Worm (Caenorhabditis elegans): ENCODE data around the gene gpa-11.

Gene gpa-11

DNA sequence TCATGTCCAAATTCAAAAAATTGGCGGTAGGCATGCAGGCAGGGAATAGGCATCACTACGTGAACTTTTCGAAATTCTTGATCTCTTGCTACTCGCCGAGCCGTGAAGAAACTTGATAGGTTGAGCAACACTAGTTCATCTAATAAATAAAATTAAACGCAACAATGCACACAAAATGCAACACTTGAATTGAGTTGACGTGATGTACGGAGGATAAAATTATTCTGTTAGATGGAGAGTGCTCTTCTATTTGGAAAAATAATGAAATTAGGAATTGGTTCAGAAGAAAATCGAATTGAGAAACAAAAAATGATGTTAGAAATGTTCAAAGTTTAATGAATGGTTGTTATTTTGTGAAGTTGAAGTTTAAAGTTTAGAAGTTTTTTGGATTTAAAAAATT, 29.9 kb downstream of the gpa-11 start:
- TF ChIP-seq dsc-1 (tag; optimal IDR thresholded peaks at IDR 0.05) (no peak), hlh-4 (tag; optimal IDR thresholded peaks at IDR 0.05) (no peak), C04F5.9 (tag; optimal IDR thresholded peaks at IDR 0.05) (no peak), rnt-1 (tag; optimal IDR thresholded peaks at IDR 0.05) (no peak), ces-1 (GFP tag; optimal IDR thresholded peaks at IDR 0.05) (no peak), tlp-1 (tag; optimal IDR thresholded peaks at IDR 0.05) (no peak), lsy-2 (tag; optimal IDR thresholded peaks at IDR 0.05) (no peak), fkh-4 (tag; optimal IDR thresholded peaks at IDR 0.05; ENCODE audit: borderline replicate concordance) (no peak), nhr-71 (tag; optimal IDR thresholded peaks at IDR 0.05) (no peak)

DNA sequence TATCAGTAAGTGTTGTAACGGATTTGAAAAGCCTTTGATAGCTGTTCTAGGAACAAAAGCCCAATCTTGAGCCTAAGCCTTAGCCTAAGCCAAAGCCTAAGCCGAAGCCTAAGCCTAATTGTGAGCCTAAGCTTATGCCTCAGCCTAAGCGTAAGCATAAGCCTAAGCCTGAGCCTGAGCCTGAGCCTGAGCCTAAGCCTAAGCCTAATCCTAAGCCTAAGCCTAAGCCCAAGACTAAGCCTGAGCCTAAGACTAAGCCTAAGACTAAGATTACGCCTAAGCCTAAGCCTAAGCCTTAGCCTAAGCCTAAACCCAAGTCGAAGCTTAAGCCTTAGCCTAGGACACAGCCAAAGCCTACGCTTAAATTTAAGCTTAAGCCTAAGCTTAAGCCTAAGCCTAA, 30.6 kb downstream of the gpa-11 start:
- no peak for TF ChIP-seq mef-2 (tag; optimal IDR thresholded peaks at IDR 0.05)

DNA sequence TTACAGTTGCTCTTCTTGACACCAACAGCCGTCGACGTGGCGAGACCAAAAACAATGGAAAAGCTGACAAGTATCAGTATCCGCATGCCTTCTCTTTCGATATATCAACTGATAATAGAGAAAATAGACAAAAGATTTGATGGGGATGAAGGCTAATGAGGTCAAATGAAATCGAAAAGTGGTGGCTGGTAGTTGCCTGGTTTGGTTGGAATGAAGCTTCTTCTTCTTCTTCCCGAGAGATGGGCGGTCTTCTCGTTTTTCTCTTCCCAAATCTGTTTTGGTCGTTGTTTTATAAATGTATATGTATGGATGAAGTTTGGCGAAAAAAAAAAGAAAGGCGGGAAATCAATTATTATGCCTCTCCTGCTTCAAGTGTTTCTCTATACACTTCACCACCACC, 34.7 kb downstream of the gpa-11 start, which contains the start of gene C01F1.5:
C01F1.5 (minus strand) TSS at position 103 of the 400 bp plus-strand sequence.
- TF ChIP-seq blmp-1 (tag; optimal IDR thresholded peaks at IDR 0.05) = peak; percentile 75
- TF ChIP-seq swsn-7 (tag; optimal IDR thresholded peaks at IDR 0.05) = no peak

DNA sequence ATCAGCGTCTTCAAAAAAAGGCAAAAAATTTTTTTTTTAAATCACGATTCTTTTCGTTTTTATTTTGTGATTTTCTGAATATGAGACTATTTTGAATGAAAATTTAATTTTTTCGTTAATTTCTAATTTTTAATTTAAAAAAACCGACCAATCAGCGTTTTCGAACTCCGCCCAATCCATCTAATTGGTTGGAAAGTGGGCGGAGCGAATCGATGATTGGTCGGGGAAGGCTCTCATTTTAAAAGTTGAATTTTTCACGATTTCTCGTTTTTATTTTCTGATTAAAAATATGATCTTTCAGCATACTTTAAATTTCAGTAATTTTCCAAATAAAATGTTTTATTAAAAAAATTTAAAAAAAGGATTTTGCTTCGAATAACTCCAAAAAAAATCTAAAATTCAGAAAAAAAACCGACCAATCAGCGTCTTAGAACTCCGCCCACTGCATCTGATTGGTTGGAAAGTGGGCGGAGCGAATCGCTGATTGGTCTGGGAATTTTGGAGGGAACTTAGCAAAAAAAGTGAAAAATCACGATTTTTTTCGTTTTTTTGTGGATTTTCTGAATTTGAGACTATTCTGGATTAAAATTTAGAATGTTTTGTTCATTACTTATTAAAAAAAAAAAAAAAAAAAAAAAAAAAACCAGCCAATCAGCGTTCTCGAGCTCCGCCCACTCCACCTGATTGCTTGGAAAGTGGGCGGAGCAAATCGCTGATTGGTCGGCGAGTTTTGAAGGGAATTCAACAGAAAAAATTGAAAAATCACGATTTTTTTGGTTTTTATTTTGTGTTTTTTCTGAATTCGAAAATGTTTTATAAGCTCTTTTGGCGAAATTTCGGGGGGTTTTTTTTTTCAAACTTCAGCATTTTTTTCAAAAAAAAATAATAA, 37.6 kb downstream of the gpa-11 start:
- TF ChIP-seq xbp-1 (tag; optimal IDR thresholded peaks at IDR 0.05) (no peak), aha-1 (tag; optimal IDR thresholded peaks at IDR 0.05) (no peak), efl-1 (optimal IDR thresholded peaks at IDR 0.05) (no peak), efl-1 (GFP tag; optimal IDR thresholded peaks at IDR 0.05 in 1 of 2) (no peak), nhr-20 (tag; optimal IDR thresholded peaks at IDR 0.05) (no peak), snu-23 (GFP tag; optimal IDR thresholded peaks at IDR 0.05) (no peak), nhr-85 (tag) (no peak), ceh-90 (tag; optimal IDR thresholded peaks at IDR 0.05) (no peak), ceh-8 (GFP tag; optimal IDR thresholded peaks at IDR 0.05) (no peak)

DNA sequence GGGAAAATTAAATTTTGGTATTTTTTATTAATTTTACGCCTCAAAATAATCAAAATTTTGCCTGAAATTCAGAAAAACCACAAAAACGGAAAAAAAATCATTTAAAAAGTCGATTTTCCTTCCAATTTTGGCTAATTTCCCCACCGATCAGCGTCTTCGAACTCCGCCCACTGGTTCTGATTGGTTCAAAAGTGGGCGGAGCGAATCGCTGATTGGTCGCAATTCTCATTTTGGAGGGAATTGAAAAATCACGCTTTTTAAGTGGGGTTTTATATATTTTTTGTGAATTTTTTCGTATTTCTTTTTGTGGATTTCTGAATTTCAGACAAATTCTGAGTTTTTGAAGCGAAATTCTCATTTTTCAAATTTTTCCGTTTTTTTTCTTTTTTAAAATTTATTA, 39.9 kb downstream of the gpa-11 start:
- no peak for TF ChIP-seq dsc-1 (tag; optimal IDR thresholded peaks at IDR 0.05)
- no peak for TF ChIP-seq tbx-2 (tag; optimal IDR thresholded peaks at IDR 0.05)
- no peak for TF ChIP-seq fkh-4 (tag; optimal IDR thresholded peaks at IDR 0.05; ENCODE audit: borderline replicate concordance)
- no peak for TF ChIP-seq ceh-82 (tag; optimal IDR thresholded peaks at IDR 0.05)
- no peak for TF ChIP-seq lsy-2 (tag; optimal IDR thresholded peaks at IDR 0.05)
- no peak for TF ChIP-seq efl-1 (optimal IDR thresholded peaks at IDR 0.05)
- TF ChIP-seq efl-1 (GFP tag; optimal IDR thresholded peaks at IDR 0.05 in 1 of 2) = peak in 1 of 2 experiments; percentile 4
- TF ChIP-seq hpl-2 (GFP tag; optimal IDR thresholded peaks at IDR 0.05) = no peak

DNA sequence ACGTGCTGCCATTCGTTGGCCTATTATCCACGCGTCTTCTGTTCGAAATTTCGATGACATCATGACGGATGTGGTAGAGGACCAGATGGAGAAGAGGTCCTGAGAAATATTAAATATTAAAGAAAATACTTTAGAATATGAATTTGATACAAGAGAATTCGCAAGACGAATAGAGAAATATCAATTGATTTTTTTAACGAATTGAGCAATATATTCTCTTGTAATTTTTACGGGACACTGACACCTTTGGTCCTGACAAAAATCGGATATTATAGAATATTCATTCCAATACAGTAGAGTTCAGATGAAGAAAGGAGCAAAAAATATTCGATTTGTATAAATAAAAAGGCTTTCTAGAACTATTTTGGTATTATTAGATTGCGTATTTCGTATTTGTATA, 41.1 kb downstream of the gpa-11 start, which contains the start of gene C01F1.6:
C01F1.6 (minus strand) TSS at position 101 of the 400 bp plus-strand sequence.
- TF ChIP-seq alr-1 (tag; optimal IDR thresholded peaks at IDR 0.05; ENCODE audit: borderline replicate concordance) (no peak), mdl-1 (tag; optimal IDR thresholded peaks at IDR 0.05) (no peak), snpc-4 (tag; optimal IDR thresholded peaks at IDR 0.05) (no peak), nhr-84 (tag; optimal IDR thresholded peaks at IDR 0.05) (no peak), ceh-8 (GFP tag; optimal IDR thresholded peaks at IDR 0.05) (no peak), ces-1 (GFP tag; optimal IDR thresholded peaks at IDR 0.05) (no peak), unc-62 (GFP tag; optimal IDR thresholded peaks at IDR 0.05) (no peak), C34B4.2 (tag; optimal IDR thresholded peaks at IDR 0.05) (no peak), swsn-7 (tag; optimal IDR thresholded peaks at IDR 0.05) (no peak), F16B12.6 (tag; optimal IDR thresholded peaks at IDR 0.05) (no peak), C04F5.9 (tag; optimal IDR thresholded peaks at IDR 0.05) (no peak), ceh-88 (GFP tag; IDR thresholded peaks at IDR 0.05) (no peak), mep-1 (tag; optimal IDR thresholded peaks at IDR 0.05) (no peak), lin-14 (GFP tag; optimal IDR thresholded peaks at IDR 0.05) (no peak), efl-3 (GFP tag; optimal IDR thresholded peaks at IDR 0.05) (no peak), snu-23 (GFP tag; optimal IDR thresholded peaks at IDR 0.05) (no peak), unc-130 (tag; optimal IDR thresholded peaks at IDR 0.05) (no peak)

All from whole organism, L1 larva.